Worm (Caenorhabditis elegans) whole organism, midembryonic: ENCODE measurements around the gene gst-33.

Source experiments
- T22C8.4 ChIP-seq: fragments of 200-800 bp; sonication (Bioruptor generic); IDR thresholded peaks from 2 replicates; pipeline ENCODE4 v1.3.6; 2022; ENCODE audit warnings: missing genetic modification characterization, missing compliant biosample characterization
- flt-1 ChIP-seq: fragments of 200-800 bp; sonication (Bioruptor generic); IDR thresholded peaks from 2 replicates; pipeline ENCODE4 v1.3.6; 2022; ENCODE audit warnings: missing genetic modification characterization, missing compliant biosample characterization
- ztf-23 ChIP-seq: fragments of 200-800 bp; sonication (Bioruptor generic); IDR thresholded peaks from 2 replicates; pipeline ENCODE4 v1.3.6; 2022; ENCODE audit warnings: missing genetic modification reagents, missing genetic modification characterization, missing compliant biosample characterization

ce11 chrV:3470782-3471181 lies 2.4 kb upstream of the gst-33 start, which contains the start of gene srbc-29:
- no peak for TF ChIP-seq ztf-23 (GFP tag; lab: Robert Waterston, UW)
- no peak for TF ChIP-seq flt-1 (GFP tag; lab: Robert Waterston, UW)
- no peak for TF ChIP-seq T22C8.4 (GFP tag; lab: Robert Waterston, UW)
